Worm (Caenorhabditis elegans): ENCODE results near the gene gnrr-7.

gnrr-7 gene

DNA sequence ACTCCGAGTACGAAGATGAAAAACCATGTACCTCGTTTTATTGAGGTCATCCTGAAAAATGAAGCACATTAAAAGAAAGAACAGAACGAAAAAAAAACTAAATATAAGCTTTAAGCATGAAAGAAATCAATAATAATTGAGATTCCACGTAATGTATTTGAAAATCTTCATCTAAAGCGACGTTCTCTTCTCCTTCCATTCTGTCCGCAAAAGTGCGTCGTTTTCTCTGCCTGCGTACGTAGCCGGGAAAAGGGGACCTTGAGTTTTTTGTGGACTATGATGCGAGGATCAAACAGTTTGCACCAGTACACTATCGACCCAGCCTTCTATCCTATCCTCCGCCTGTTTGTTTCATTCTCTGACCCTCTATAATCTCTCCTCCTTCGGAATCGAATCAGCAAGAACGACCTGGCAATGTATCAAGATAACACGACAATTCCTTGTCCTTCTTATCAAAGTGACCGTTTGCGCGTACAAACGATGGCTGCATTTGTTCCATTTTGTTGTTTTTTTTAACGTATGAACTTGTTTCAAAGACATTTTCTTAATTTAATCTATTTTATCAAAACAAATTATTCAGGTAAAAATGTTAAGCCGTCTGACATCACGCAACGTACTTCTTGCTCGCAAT lies 29.9 kb downstream of the gnrr-7 start, which contains the start of the genes C34F6.7 and idh-2 (continued):
- no peak for TF ChIP-seq nhr-23 (tag; optimal IDR thresholded peaks at IDR 0.05)
- no peak for TF ChIP-seq nhr-10 (tag; optimal IDR thresholded peaks at IDR 0.05)
- TF ChIP-seq lin-39 (tag; optimal IDR thresholded peaks at IDR 0.05): no peak
- TF ChIP-seq elt-3 (tag; optimal IDR thresholded peaks at IDR 0.05): no peak
- no peak for TF ChIP-seq ztf-4 (tag; optimal IDR thresholded peaks at IDR 0.05)
- TF ChIP-seq blmp-1 (tag; optimal IDR thresholded peaks at IDR 0.05; ENCODE audit: insufficient read depth): no peak
- TF ChIP-seq lin-13 (GFP tag; optimal IDR thresholded peaks at IDR 0.05): no peak

DNA sequence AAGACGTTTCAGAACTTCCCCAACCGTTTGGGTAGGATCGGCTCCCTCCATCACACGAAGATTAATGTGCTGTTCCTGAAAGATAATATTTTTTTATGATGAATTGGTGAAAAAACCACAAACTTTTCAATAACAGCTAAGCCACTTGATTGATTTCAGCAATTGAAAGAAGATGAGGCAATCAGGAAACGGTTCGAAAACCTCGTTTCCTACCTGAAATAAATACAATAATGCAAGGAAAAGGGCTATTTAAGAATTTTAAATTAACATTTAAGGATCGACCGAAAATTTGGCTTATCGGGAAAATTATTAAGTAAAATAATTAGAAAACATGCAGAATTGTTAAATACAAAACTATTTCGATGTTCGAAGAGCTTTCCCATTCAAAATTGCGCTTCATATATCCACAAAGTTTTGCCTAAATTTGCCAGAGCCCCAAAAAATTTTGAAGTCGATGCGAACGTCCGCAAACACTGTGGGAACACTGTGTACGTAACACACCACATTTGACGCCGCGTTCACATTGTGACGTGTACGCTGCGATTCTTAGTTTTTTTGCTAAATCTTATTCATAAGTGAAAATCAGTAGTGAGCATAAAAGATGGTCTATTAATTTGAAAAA lies 37.1 kb downstream of the gnrr-7 start, which contains the start of gene C34F6.9:
C34F6.9 (minus strand) TSS at position 51 of the 622 bp plus-strand sequence.
- TF ChIP-seq ztf-11 (tag; optimal IDR thresholded peaks at IDR 0.05) (no peak), crh-2 (tag; optimal IDR thresholded peaks at IDR 0.05) (peak; percentile 6), peb-1 (tag; optimal IDR thresholded peaks at IDR 0.05) (no peak), unc-55 (GFP tag; optimal IDR thresholded peaks at IDR 0.05) (peak; percentile 21), blmp-1 (tag; optimal IDR thresholded peaks at IDR 0.05; ENCODE audit: insufficient read depth) (no peak)

DNA sequence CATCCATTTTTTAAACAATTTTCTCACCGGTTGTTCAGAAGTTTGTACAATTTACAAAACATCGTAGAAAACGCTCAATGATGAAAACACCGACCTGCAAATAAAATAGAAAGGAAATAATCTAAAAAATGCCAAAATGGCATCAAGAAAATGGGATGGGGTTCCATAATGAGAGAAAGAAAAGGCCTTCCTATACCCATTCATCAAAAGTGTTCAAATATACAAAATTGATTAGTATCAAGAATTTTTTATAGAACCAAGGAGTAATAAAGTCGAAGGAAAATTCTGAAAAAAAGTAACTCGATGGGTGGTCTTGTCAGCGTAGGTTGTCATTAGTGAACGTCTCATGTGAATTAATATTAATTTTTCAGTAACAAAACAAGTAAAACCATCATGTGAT lies 41.0 kb downstream of the gnrr-7 start, which contains the start of gene C34F6.12:
C34F6.12 (minus strand) TSS at position 101 of the 400 bp plus-strand sequence.
- TF ChIP-seq dmd-4 (tag; optimal IDR thresholded peaks at IDR 0.05) (no peak), ceh-82 (tag; optimal IDR thresholded peaks at IDR 0.05) (no peak), nhr-77 (tag; optimal IDR thresholded peaks at IDR 0.05) (no peak), ztf-4 (tag; optimal IDR thresholded peaks at IDR 0.05) (no peak), ztf-11 (tag; optimal IDR thresholded peaks at IDR 0.05) (no peak), sem-4 (tag; optimal IDR thresholded peaks at IDR 0.05) (no peak), gmeb-1 (tag; optimal IDR thresholded peaks at IDR 0.05) (no peak), lin-11 (tag; optimal IDR thresholded peaks at IDR 0.05) (no peak), sma-3 (GFP tag; optimal IDR thresholded peaks at IDR 0.05) (no peak), lsy-2 (tag; optimal IDR thresholded peaks at IDR 0.05) (no peak), mdl-1 (tag; optimal IDR thresholded peaks at IDR 0.05) (no peak)
